Fruit fly (Drosophila melanogaster) whole organism, embryonic: ENCODE measurements around the gene Tom.
A peak's percentile ranks its signal among the peaks of the same experiment; 100 is the strongest.

Experiments used
- B-H1 ChIP-seq: fragments of 200-800 bp; sonication (Bioruptor generic); IDR thresholded peaks from 3 replicates; pipeline ENCODE4 v1.3.6; 2022; ENCODE audit warnings: missing biosample characterization, missing genetic modification characterization
- CG10147 ChIP-seq: fragments of 200-800 bp; sonication (Bioruptor generic); optimal IDR thresholded peaks from 2 replicates; lab custom pipeline; 2019; ENCODE audit warnings: missing biosample characterization, mild to moderate bottlenecking, missing genetic modification characterization, moderate library complexity
- NFAT ChIP-seq: fragments of 200-800 bp; sonication (Bioruptor generic); IDR thresholded peaks from 2 replicates; pipeline ENCODE4 v1.3.6; 2022; ENCODE audit warnings: missing biosample characterization, missing genetic modification characterization
- Nf-YC ChIP-seq: fragments of 200-800 bp; optimal IDR thresholded peaks from 3 replicates; lab custom pipeline; 2019; ENCODE audit warnings: missing biosample characterization, mild to moderate bottlenecking, missing genetic modification characterization, moderate library complexity
- Ptx1 ChIP-seq: fragments of 200-800 bp; sonication (Bioruptor generic); IDR thresholded peaks from 2 replicates; pipeline ENCODE4 v1.3.6; 2022; ENCODE audit warnings: missing biosample characterization, missing genetic modification characterization
- corto ChIP-seq: fragments of 200-800 bp; sonication (Bioruptor generic); optimal IDR thresholded peaks from 2 replicates; lab custom pipeline; 2016; ENCODE audit warnings: missing biosample characterization, mild to moderate bottlenecking, missing genetic modification characterization, moderate library complexity
- gt ChIP-seq: fragments of 200-800 bp; sonication (Bioruptor generic); IDR thresholded peaks from 2 replicates; pipeline ENCODE4 v1.3.6; 2022; ENCODE audit warnings: missing biosample characterization, missing genetic modification characterization
- insv ChIP-seq, 2 experiments: fragments of 200-800 bp; sonication (Bioruptor generic); optimal IDR thresholded peaks; 3 replicates each; lab custom pipeline; 2016 to 2018; ENCODE audit warnings: missing biosample characterization in 2 of 2, missing genetic modification characterization in 2 of 2
- mirr ChIP-seq: fragments of 200-800 bp; sonication (Bioruptor generic); optimal IDR thresholded peaks from 3 replicates; lab custom pipeline; 2018; ENCODE audit warnings: missing biosample characterization, mild to moderate bottlenecking, missing genetic modification characterization
- tll ChIP-seq, 2 experiments: fragments of 200-800 bp in 1 of 2; fragments of >200 bp in 1 of 2; sonication (Bioruptor generic) in 1 of 2; optimal IDR thresholded peaks; 2 replicates each; lab custom pipeline; 2017 to 2019; ENCODE audit warnings: missing biosample characterization in 2 of 2, missing genetic modification characterization in 2 of 2, mild to moderate bottlenecking in 1 of 2, moderate library complexity in 1 of 2
- tx ChIP-seq: fragments of 200-800 bp; sonication (Bioruptor generic); optimal IDR thresholded peaks from 2 replicates; lab custom pipeline; 2016; ENCODE audit warnings: missing biosample characterization, missing genetic modification characterization
- wdn ChIP-seq: fragments of 200-800 bp; sonication (Bioruptor generic); IDR thresholded peaks from 2 replicates; pipeline ENCODE4 v1.3.6; 2022; ENCODE audit warnings: missing biosample characterization, missing genetic modification characterization

dm6 chr3L:14969171-14969570 lies at the start of gene Tom:
- TF ChIP-seq mirr (GFP tag; lab: Kevin White, UChicago) (no peak), tll (GFP tag; optimal IDR thresholded peaks at IDR 0.05; lab: Kevin White, UChicago) (no peak), Nf-YC (peak; percentile 93), CG10147 (GFP tag; lab: Kevin White, UChicago) (no peak), gt (GFP tag; lab: Robert Waterston, UW) (no peak), NFAT (no peak), wdn (GFP tag; lab: Robert Waterston, UW) (no peak), corto (GFP tag; lab: Kevin White, UChicago) (no peak), Ptx1 (GFP tag; lab: Robert Waterston, UW) (no peak), tx (GFP tag; lab: Kevin White, UChicago) (no peak), B-H1 (GFP tag; lab: Robert Waterston, UW) (no peak), insv (GFP tag; optimal IDR thresholded peaks at IDR 0.05; lab: Kevin White, UChicago) (no peak)
